Fruit fly (Drosophila melanogaster): ENCODE data around the gene bgm.

bgm gene

DNA sequence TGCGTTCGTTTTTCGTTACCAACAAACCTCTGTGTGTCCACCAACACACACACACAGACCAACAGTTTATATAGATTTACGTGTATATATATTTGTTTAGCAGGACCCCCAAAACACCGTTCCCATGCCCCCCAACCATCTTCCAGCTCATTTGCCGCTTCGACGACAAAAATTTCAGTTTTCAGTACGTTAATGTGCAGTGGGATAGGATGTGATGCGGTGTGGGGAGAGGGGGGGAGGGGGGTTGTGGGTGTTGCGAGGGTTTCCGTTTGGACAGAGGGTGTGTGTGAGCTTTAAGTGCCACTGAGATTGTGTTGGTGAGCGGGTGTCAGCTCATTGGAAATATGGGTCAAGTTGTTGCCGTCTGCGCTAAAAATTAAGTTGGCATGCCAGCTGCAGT, 42.1 kb downstream of the bgm start:
- TF ChIP-seq CG13894 (tag; optimal IDR thresholded peaks at IDR 0.05), result peak; percentile 20
- TF ChIP-seq abd-A (tag; optimal IDR thresholded peaks at IDR 0.05), result peak; percentile 81
- peak; percentile 56; the same call in 1 of the 2 replicates for TF ChIP-seq crol (GFP tag; IDR thresholded peaks at IDR 0.05)
- TF ChIP-seq Pdp1 (GFP tag; optimal IDR thresholded peaks at IDR 0.05), result no peak
- TF ChIP-seq Aef1 (GFP tag; IDR thresholded peaks at IDR 0.05), result no peak
- TF ChIP-seq Rfx (GFP tag; IDR thresholded peaks at IDR 0.05), result 0 out of 2 replicates have a peak, but pooled peaks have one; percentile 15
- TF ChIP-seq CG7963 (GFP tag; IDR thresholded peaks at IDR 0.05; ENCODE audit: partially characterized antibody), result no peak
- no peak for TF ChIP-seq Atf-2 (GFP tag; optimal IDR thresholded peaks at IDR 0.05)

Measured in whole organism, embryonic.